Worm (Caenorhabditis elegans): ENCODE measurements around the gene nhx-4.
"Not testable (repeated sequence)": the region's sequence is repeated elsewhere in the genome, so short reads cannot be mapped to it uniquely, and the experiment has no call there.

The nhx-4 gene

DNA sequence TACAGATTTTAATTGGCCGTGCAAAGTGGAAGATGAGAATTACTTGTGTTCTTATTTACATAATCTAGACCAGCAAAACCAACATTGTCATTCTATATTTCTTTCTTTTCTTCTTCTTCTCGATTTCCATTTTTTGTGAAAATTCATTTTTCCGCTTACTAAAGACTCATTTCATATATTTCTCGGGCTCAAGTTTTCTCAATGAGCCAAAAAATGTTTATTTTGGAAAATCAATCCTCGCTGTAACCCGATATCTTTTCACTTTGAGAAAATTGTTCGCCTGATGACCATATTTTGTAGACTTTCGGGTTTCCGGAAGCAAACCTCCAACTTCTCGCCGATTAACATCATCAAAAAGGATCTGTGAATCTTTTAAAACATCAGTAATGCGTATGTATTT, at the start of gene nhx-4:
Gene nhx-4 (plus strand): TSS at position 301 of the 400 bp plus-strand sequence.
- TF ChIP-seq unc-62 (GFP tag; optimal IDR thresholded peaks at IDR 0.05) = no peak

DNA sequence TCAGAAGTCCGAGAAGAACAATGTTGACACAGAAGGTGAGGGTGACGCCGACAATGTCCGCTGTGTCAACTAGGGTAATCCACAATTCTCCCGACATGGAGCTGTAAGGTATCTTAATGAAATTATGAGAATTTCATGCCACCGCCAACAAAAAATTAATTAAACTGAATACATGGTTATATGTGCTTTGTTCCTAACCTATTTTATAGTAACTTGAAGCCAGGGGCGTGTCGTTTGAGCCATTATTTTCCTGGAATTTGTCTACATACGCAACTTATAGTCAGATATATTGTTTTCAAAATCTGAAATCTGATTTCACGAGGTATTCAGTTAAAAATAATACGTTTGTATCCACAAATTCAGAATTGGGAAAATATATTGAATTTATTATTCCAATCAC, 48.2 kb upstream of the nhx-4 start, which contains the start of gene odr-10:
Gene odr-10 (minus strand): TSS at position 101 of the 400 bp plus-strand sequence.
- TF ChIP-seq unc-62 (GFP tag; optimal IDR thresholded peaks at IDR 0.05) = no peak

DNA sequence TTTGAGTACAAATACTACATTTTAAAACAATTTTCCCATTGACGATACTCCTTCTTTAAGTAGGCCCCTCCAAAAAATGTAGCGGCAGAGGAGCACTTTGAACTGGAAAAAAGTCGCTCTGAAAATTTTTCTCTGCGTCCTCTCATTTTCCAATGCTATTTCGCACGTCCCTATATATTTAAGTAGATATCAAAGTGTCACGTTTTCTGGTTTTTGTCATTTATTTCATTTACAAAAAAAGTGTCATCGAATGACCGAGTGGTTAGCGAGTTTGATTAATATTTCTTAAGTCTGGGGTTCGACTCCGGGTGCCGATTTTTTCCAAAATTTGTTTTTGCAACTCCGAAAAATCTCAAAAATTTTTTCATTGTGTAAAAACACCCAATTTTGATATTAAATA, 47.2 kb upstream of the nhx-4 start:
- no peak for TF ChIP-seq unc-62 (GFP tag; optimal IDR thresholded peaks at IDR 0.05)

DNA sequence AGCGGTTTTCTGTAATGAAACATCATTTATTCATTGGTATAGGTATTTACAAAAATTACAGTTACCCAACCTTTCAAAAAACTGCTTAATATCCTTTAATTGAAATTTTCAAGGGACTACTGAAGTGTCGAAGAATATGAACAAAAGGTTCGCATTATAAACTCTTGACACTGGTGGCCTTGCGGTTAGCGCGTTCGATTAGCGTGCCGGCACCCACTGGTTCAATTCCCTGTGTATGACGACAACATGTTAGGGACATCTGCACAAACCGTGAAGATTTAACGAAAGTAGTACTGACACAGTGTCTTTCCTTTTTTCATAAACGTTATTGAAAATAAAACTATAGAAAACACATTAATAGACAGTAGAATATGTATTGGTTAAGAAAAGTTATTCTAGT, 46.4 kb upstream of the nhx-4 start:
- TF ChIP-seq unc-62 (GFP tag; optimal IDR thresholded peaks at IDR 0.05) = no peak

DNA sequence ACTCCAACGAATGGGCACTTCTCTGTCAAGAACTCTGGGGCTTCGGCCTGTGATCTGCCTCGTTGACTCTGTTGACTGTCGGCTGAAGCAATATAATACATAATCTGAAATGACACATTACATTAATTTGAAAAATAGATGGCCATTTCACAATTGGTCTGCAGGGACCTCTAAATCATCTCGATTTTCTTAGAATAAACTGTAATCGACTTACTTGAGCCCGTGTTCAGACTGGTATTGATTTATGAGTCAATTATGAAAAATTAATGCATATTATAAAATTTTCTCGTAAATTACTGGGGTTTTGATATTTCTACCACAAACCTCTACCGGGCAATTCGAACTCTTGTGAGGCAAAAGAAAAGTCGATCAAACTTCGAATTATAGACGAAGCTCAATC, 45.4 kb upstream of the nhx-4 start, which contains the start of gene C53B7.6:
Gene C53B7.6 (minus strand): TSS at position 101 of the 400 bp plus-strand sequence.
- not testable (repeated sequence) for TF ChIP-seq unc-62 (GFP tag; optimal IDR thresholded peaks at IDR 0.05)

DNA sequence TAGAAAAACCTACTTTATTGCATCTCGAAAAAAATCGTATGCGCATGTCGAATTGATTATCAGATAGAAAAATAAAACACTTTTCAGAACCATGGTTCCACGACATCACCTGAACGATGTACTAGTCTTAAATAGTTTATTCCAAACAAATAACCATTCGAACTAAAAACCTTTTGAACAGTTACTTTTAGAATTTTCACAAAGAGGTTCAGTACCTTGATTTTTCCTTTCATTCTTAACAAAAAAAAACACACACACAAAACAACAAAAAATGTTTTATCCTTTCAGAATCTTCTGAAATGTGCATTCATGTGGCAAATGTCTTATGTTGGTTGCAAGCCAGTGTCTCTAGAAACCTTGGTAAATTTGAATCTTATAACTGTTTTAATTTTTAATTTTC, 39.4 kb upstream of the nhx-4 start, which contains the start of gene F41C6.4:
Gene F41C6.4 (minus strand): TSS at position 101 of the 400 bp plus-strand sequence.
- no peak for TF ChIP-seq unc-62 (GFP tag; optimal IDR thresholded peaks at IDR 0.05)

DNA sequence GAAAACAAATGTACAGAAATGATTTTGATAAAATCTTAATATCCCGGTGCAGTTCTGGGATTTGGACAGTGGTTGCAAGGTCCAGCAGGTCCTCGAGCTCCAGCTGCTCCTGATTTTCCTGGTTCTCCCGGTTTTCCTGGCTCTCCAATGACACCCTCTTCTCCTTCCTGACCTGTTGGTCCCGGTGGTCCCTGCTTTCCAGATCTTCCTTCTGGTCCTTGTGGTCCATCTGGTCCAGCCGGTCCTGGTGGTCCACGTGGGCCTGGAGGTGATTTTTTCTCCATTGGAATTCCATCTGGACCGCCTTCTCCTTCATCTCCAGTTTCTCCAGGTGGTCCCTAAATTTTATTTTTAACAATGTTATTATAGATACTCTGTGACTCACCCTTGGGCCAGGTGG, 38.8 kb upstream of the nhx-4 start:
- no peak for TF ChIP-seq unc-62 (GFP tag; optimal IDR thresholded peaks at IDR 0.05)

DNA sequence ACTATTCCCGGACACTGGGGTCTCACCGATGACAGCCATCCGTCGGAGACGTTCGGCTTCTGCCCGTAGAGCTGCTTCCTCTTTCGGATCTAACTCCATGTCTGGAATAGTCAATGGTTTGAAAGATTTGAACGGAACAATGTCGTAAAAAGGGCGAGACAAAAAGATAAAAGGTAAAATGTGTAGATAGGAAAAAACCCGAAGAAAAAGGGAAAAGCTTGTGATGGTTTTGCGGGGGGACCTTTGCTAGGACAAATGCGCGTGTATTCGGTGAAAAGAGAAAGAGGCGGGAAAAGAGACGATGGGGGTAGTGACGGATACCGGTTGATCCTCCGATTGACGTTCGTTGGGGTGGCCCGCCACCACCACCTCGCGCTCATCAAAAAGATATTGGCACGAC, 36.7 kb upstream of the nhx-4 start, which contains the start of gene col-173:
Gene col-173 (minus strand): TSS at position 101 of the 400 bp plus-strand sequence.
- no peak for TF ChIP-seq unc-62 (GFP tag; optimal IDR thresholded peaks at IDR 0.05)

DNA sequence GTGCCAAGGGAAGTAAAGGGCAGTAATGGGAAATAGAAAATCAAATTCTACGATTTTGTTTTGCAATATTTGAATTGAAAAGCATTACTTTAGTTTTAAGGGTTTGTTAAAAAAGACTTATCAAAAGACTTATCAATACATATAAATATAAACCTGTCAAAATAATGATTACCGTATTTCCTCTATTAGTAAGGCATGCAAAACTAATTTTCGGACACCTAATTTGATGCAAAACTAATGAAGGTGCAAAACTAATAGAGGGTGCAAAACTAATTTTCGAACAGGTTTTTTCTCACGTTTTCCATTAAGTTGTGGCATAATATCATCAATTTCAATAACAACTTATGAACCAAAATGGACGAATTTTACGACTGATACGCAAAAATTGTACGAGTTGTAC, 32.3 kb upstream of the nhx-4 start, which contains the start of gene F41C6.6:
Gene F41C6.6 (minus strand): TSS at position 101 of the 400 bp plus-strand sequence.
- TF ChIP-seq unc-62 (GFP tag; optimal IDR thresholded peaks at IDR 0.05) = not testable (repeated sequence)

DNA sequence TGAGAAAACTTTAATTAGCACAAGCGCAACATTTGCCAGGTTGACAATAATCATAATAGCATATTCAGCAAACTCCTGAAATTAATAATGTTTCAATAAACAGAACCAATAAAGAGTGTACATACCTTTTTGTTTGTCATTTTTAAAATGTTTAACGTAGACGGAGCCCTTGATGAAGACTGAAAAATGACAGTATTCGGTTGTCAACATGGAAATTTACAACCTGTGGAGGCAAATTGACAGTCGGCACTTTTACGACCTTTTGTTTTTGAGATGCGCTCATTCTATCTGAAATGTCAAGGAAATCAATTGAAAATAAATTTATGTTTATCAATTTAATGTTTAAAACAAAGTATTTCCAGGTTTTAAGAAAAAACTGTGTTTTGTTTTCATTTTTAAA, 29.6 kb upstream of the nhx-4 start:
- no peak for TF ChIP-seq unc-62 (GFP tag; optimal IDR thresholded peaks at IDR 0.05)

DNA sequence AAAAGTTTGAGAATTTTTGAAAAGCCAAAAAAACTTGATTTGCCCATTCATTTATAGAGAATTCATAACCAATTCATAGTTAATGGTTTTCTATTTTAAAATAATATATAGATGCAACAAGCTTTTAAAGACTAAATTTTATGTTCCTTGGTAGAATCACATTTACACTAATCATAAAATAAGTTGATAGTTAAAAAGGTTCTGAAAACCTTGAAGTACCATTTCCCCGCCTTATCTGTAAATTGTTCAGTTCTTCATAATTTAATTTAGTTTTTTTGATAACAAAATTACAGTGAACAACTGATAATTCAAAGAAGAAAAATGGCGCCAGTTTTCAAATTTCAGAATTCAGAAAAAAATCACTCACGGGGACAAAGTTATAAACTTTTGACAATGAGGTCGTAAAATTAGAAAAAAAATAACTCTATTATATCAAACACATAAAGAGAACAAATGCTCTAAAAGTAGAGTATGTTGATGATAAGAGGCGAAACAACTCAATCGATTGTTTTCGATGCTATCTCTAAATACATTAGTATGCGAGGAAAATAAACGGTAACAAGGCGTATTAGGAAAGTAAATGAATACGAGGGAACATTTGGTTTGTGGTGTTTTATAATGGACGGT, 28.7 kb upstream of the nhx-4 start, which contains the start of gene F41C6.7:
Gene F41C6.7 (minus strand): TSS at position 51 of the 627 bp plus-strand sequence.
- TF ChIP-seq unc-62 (GFP tag; optimal IDR thresholded peaks at IDR 0.05) = no peak

DNA sequence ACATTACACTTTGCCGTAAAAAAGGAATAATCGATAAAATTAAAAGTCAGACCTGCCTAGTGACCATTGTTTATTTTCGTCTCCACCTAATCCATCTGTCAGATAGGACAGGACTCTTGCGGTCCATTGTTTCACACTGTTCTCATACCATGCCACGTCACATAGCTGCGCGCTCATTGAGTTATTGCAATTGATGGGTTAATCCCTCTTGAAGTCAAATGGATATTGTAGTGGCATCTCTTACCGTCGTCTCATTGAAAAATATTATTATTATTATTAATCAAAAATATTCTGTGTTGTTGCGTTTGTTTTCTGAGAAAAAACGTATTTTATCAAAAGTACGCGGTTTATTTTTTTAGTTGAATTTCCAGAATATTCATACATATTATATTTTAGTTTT, 25.9 kb upstream of the nhx-4 start:
- no peak for TF ChIP-seq unc-62 (GFP tag; optimal IDR thresholded peaks at IDR 0.05)

DNA sequence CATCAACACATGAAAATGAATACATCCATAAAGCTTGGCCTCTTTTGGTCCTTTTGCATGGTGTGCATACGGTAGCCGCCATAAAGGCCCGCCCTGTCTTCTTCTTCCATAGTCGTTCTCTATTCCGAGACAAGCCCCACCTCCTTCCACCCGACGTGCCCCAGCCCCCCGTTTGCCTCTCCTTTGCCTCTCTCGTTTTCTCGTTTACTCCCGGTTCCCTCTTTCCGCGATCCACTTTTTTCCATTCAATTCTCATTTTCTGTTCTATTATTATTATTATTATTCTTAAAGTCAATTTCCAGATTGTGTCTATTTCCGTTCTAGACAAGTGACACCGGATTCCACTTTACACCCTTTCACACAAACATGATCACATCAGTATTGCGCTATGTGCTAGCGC, 24.7 kb upstream of the nhx-4 start, which contains the start of gene unc-6:
Gene unc-6 (plus strand): TSS at position 301 of the 400 bp plus-strand sequence.
- no peak for TF ChIP-seq unc-62 (GFP tag; optimal IDR thresholded peaks at IDR 0.05)

DNA sequence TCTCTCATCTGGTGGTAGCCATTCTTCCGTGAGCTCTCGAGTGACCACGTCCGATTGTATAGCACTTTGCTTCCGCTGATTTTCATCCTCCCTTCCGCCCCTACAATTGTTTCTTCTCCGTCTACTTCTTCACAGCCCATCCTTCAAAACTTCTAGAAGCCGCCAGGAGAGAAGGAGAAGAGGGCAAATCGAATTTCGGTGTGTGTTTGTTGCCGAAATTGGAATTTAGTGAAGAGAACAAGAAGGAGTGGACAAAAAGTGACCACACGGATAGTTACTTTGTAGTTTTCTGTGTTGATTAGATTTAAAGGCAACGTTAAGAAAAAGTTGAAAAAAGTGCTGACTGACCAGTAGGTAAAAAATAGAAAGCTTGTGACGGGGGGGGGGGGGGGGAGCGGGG, 21.0 kb upstream of the nhx-4 start:
- TF ChIP-seq unc-62 (GFP tag; optimal IDR thresholded peaks at IDR 0.05) = no peak

DNA sequence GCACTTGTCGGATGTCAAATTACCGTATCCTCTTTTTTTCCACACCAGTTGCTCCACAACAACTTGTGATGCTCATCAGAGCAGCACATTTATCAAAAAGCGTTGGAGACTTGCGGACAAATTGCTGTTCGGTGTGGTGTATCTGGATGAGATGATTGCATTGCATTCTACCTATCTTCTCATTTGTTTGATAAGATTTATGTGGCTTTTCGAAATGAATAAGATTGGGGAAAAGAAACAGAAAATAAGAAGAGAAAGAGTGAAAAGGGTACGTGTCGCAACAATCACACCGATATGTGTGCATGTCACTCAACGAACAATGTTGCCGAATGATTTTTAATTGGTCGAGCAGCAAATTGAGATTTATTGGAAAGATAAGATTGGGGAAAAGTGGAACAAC, 20.0 kb upstream of the nhx-4 start:
- no peak for TF ChIP-seq unc-62 (GFP tag; optimal IDR thresholded peaks at IDR 0.05)

DNA sequence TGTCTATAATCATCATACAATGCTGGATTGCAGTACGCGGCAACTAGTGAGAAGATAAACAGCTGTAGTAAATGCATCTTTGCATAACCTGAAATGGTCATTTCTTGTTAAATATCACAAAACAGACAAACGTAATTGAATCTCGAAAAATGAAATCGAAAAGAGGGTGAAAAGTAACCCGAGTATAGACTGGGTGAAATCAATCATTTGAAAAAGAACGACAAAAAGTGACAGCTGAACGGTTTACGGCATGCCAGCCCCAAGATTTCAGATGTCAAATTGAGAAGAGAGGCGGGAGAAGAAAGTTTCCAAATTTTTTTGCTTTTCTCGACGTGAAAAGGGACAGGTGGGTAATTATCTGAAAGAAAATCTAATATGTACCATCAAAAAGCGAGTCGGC, 14.2 kb upstream of the nhx-4 start, which contains the start of gene F14B8.4:
Gene F14B8.4 (minus strand): TSS at position 101 of the 400 bp plus-strand sequence.
- no peak for TF ChIP-seq unc-62 (GFP tag; optimal IDR thresholded peaks at IDR 0.05)

DNA sequence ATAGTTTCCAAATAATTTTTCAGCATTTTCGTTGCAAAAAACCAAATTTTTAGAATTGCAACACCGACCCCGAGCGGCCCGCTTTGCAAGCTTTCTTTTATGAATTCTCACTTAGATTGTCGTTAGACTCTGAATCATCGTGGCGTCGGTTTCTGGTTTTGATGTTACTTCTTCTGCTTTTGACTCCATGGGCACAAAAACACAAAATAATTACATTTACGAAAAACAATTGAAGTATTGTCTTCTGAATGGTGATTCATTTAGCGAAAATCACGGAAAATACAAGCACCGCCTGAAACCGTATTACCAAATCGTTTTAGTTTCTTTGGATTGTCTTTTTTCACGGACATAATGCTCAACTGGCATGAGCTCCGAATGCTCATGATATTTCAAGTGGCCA, 13.0 kb upstream of the nhx-4 start, which contains the start of gene pes-23:
Gene pes-23 (plus strand): TSS at position 301 of the 400 bp plus-strand sequence.
- TF ChIP-seq unc-62 (GFP tag; optimal IDR thresholded peaks at IDR 0.05) = no peak

Data from whole organism, dauer.